Fruit fly (Drosophila melanogaster) whole organism, embryonic: ENCODE results near the gene CAH3.

Experiments
- CG10431 ChIP-seq: fragments of 200-800 bp; sonication (Bioruptor generic); optimal IDR thresholded peaks from 3 replicates; lab custom pipeline; 2018; ENCODE audit warnings: missing biosample characterization, mild to moderate bottlenecking, missing genetic modification characterization
- CG13775 ChIP-seq: fragments of 200-800 bp; sonication (Bioruptor generic); optimal IDR thresholded peaks from 3 replicates; lab custom pipeline; 2017; ENCODE audit warnings: missing biosample characterization, mild to moderate bottlenecking, missing genetic modification characterization
- CG14014 ChIP-seq: fragments of 200-800 bp; sonication (Bioruptor generic); IDR thresholded peaks from 2 replicates; pipeline ENCODE4 v1.3.6; 2022; ENCODE audit warnings: missing biosample characterization, missing genetic modification characterization
- CG14710 ChIP-seq: fragments of 200-800 bp; sonication (Bioruptor generic); optimal IDR thresholded peaks from 3 replicates; lab custom pipeline; 2019; ENCODE audit warnings: missing biosample characterization, mild to moderate bottlenecking, missing genetic modification characterization, moderate library complexity
- CG15601 ChIP-seq: fragments of 200-800 bp; sonication (Bioruptor generic); optimal IDR thresholded peaks from 3 replicates; lab custom pipeline; 2019; ENCODE audit warnings: missing biosample characterization, mild to moderate bottlenecking, missing genetic modification characterization, moderate library complexity
- CG1602 ChIP-seq: fragments of 200-800 bp; sonication (Bioruptor generic); optimal IDR thresholded peaks from 3 replicates; lab custom pipeline; 2016; ENCODE audit warnings: missing biosample characterization, missing genetic modification characterization
- CG17361 ChIP-seq: fragments of 200-800 bp; sonication (Bioruptor generic); IDR thresholded peaks from 3 replicates; pipeline ENCODE4 v1.3.6; 2022; ENCODE audit warnings: missing biosample characterization, missing genetic modification characterization
- CG18262 ChIP-seq: fragments of 200-800 bp; optimal IDR thresholded peaks from 3 replicates; lab custom pipeline; 2019; ENCODE audit warnings: missing biosample characterization, mild to moderate bottlenecking, missing genetic modification characterization, moderate library complexity
- CG2875 ChIP-seq: fragments of 200-800 bp; sonication (Bioruptor generic); optimal IDR thresholded peaks from 2 replicates; lab custom pipeline; 2017; ENCODE audit warnings: missing biosample characterization, mild to moderate bottlenecking, missing genetic modification characterization, missing genetic modification reagents
- CG31365 ChIP-seq: fragments of 200-800 bp; sonication (Bioruptor generic); optimal IDR thresholded peaks from 2 replicates; lab custom pipeline; 2018; ENCODE audit warnings: missing biosample characterization, mild to moderate bottlenecking, missing genetic modification characterization
- CG31441 ChIP-seq: fragments of 200-800 bp; sonication (Bioruptor generic); IDR thresholded peaks from 2 replicates; pipeline ENCODE4 v1.3.6; 2022; ENCODE audit warnings: missing biosample characterization, missing genetic modification characterization
- CG3995 ChIP-seq: fragments of 200-800 bp; sonication (Bioruptor generic); optimal IDR thresholded peaks from 3 replicates; lab custom pipeline; 2016; ENCODE audit warnings: missing biosample characterization, missing genetic modification characterization
- CG4617 ChIP-seq: fragments of 200-800 bp; sonication (Bioruptor generic); optimal IDR thresholded peaks from 3 replicates; lab custom pipeline; 2016; ENCODE audit warnings: missing biosample characterization, missing genetic modification characterization, borderline replicate concordance
- CG6854 ChIP-seq: fragments of 200-800 bp; sonication (Bioruptor generic); optimal IDR thresholded peaks from 3 replicates; lab custom pipeline; 2017; ENCODE audit warnings: missing biosample characterization, mild to moderate bottlenecking, missing genetic modification characterization
- CG7987 ChIP-seq: fragments of 200-800 bp; sonication (Bioruptor generic); optimal IDR thresholded peaks from 2 replicates; lab custom pipeline; 2018; ENCODE audit warnings: missing biosample characterization, mild to moderate bottlenecking, missing genetic modification characterization, moderate library complexity
- CG8359 ChIP-seq: fragments of 200-800 bp; sonication (Bioruptor generic); optimal IDR thresholded peaks from 2 replicates; lab custom pipeline; 2017; ENCODE audit warnings: missing biosample characterization, mild to moderate bottlenecking, missing genetic modification characterization, borderline replicate concordance
- CG8478 ChIP-seq: fragments of >200 bp; optimal IDR thresholded peaks from 2 replicates; lab custom pipeline; 2018
- CoRest ChIP-seq: fragments of 200-800 bp; sonication (Bioruptor generic); optimal IDR thresholded peaks from 3 replicates; lab custom pipeline; 2018; ENCODE audit warnings: missing biosample characterization, mild to moderate bottlenecking, missing genetic modification characterization, moderate library complexity
- Dp ChIP-seq: fragments of 200-800 bp; sonication (Bioruptor generic); optimal IDR thresholded peaks from 2 replicates; lab custom pipeline; 2018; ENCODE audit warnings: missing biosample characterization, mild to moderate bottlenecking, missing genetic modification characterization, moderate library complexity
- Lhr ChIP-seq: fragments of 200-800 bp; sonication (Bioruptor generic); optimal IDR thresholded peaks from 3 replicates; lab custom pipeline; 2017; ENCODE audit warnings: mild to moderate bottlenecking, missing biosample characterization, missing genetic modification reagents, missing genetic modification characterization
- Med ChIP-seq: fragments of 200-800 bp; sonication (Bioruptor generic); peaks from one replicate; lab custom pipeline; 2016; ENCODE audit warnings: missing biosample characterization, missing genetic modification characterization, mild to moderate bottlenecking, inconsistent platforms, moderate library complexity
- Ptx1 ChIP-seq: fragments of 200-800 bp; sonication (Bioruptor generic); IDR thresholded peaks from 2 replicates; pipeline ENCODE4 v1.3.6; 2022; ENCODE audit warnings: missing biosample characterization, missing genetic modification characterization
- Taf1 ChIP-seq: fragments of 200-800 bp; sonication (Bioruptor generic); IDR thresholded peaks from 2 replicates; pipeline ENCODE4 v1.3.6; 2022; ENCODE audit warnings: missing biosample characterization, missing genetic modification characterization
- Xrp1 ChIP-seq: fragments of 200-800 bp; sonication (Bioruptor generic); IDR thresholded peaks from 2 replicates; pipeline ENCODE4 v1.3.6; 2022; ENCODE audit warnings: missing biosample characterization, missing genetic modification characterization
- bsh ChIP-seq, 2 experiments: fragments of 200-800 bp; sonication (Bioruptor generic); optimal IDR thresholded peaks; 2 replicates each; lab custom pipeline; 2017 to 2018; ENCODE audit warnings: mild to moderate bottlenecking in 2 of 2, missing biosample characterization in 2 of 2, missing genetic modification characterization in 2 of 2, moderate library complexity in 1 of 2
- dimm ChIP-seq: fragments of 200-800 bp; sonication (Bioruptor generic); IDR thresholded peaks from 2 replicates; pipeline ENCODE4 v1.3.6; 2022; ENCODE audit warnings: missing biosample characterization, missing genetic modification characterization
- eyg ChIP-seq: fragments of 200-800 bp; sonication (Bioruptor generic); optimal IDR thresholded peaks from 3 replicates; lab custom pipeline; 2016; ENCODE audit warnings: missing biosample characterization, missing genetic modification characterization
- fd96Cb ChIP-seq: fragments of 200-800 bp; sonication (Bioruptor generic); optimal IDR thresholded peaks from 2 replicates; lab custom pipeline; 2018; ENCODE audit warnings: missing biosample characterization, mild to moderate bottlenecking, missing genetic modification characterization, moderate library complexity
- gcm ChIP-seq: fragments of 200-800 bp; sonication (Bioruptor generic); optimal IDR thresholded peaks from 2 replicates; lab custom pipeline; 2019; ENCODE audit warnings: missing biosample characterization, mild to moderate bottlenecking, missing genetic modification characterization, moderate library complexity
- grn ChIP-seq: fragments of 200-800 bp; sonication (Bioruptor generic); optimal IDR thresholded peaks from 3 replicates; lab custom pipeline; 2017; ENCODE audit warnings: missing biosample characterization, missing genetic modification characterization
- ham ChIP-seq: fragments of 200-800 bp; sonication (Bioruptor generic); IDR thresholded peaks from 2 replicates; pipeline ENCODE4 v1.3.6; 2022; ENCODE audit warnings: missing biosample characterization, missing genetic modification characterization
- lola ChIP-seq, 3 experiments: fragments of >200 bp in 2 of 3; fragments of 200-800 bp in 1 of 3; sonication (Bioruptor generic) in 1 of 3; optimal IDR thresholded peaks; 2 replicates each; lab custom pipeline; 2017 to 2019; ENCODE audit warnings: missing biosample characterization in 3 of 3, missing genetic modification characterization in 3 of 3, mild to moderate bottlenecking in 1 of 3, moderate library complexity in 1 of 3
- luna ChIP-seq: fragments of 200-800 bp; sonication (Bioruptor generic); optimal IDR thresholded peaks from 2 replicates; lab custom pipeline; 2016; ENCODE audit warnings: missing biosample characterization, missing genetic modification characterization
- nmo ChIP-seq: fragments of 200-800 bp; sonication (Bioruptor generic); optimal IDR thresholded peaks from 2 replicates; lab custom pipeline; 2018; ENCODE audit warnings: missing biosample characterization, mild to moderate bottlenecking, missing genetic modification characterization, moderate library complexity
- oc ChIP-seq: fragments of 200-800 bp; sonication (Bioruptor generic); optimal IDR thresholded peaks from 2 replicates; lab custom pipeline; 2018; ENCODE audit warnings: missing biosample characterization, mild to moderate bottlenecking, missing genetic modification characterization, moderate library complexity
- pita ChIP-seq: fragments of 200-800 bp; sonication (Bioruptor generic); optimal IDR thresholded peaks from 2 replicates; lab custom pipeline; 2017; ENCODE audit warnings: missing biosample characterization, mild to moderate bottlenecking, missing genetic modification characterization
- prd ChIP-seq, 3 experiments: fragments of >200 bp in 2 of 3; fragments of 200-800 bp in 1 of 3; sonication (Bioruptor generic) in 1 of 3; optimal IDR thresholded peaks in 2 of 3; IDR thresholded peaks in 1 of 3; 2 replicates in 2 of 3; 3 replicates in 1 of 3; pipeline versions ENCODE4 v1.3.6 to Lab custom; 2017 to 2022; ENCODE audit warnings: missing biosample characterization in 1 of 3, missing genetic modification characterization in 1 of 3
- sens ChIP-seq: fragments of 200-800 bp; sonication (Bioruptor generic); peaks from one replicate; lab custom pipeline; 2016; ENCODE audit warnings: missing biosample characterization, missing genetic modification characterization
- sens-2 ChIP-seq: fragments of 200-800 bp; sonication (Bioruptor generic); IDR thresholded peaks from 2 replicates; pipeline ENCODE4 v1.3.6; 2022; ENCODE audit warnings: missing biosample characterization, missing genetic modification characterization
- sisA ChIP-seq: fragments of 200-800 bp; sonication (Bioruptor generic); IDR thresholded peaks from 2 replicates; pipeline ENCODE4 v1.3.6; 2022; ENCODE audit warnings: missing biosample characterization, missing genetic modification characterization
- ssp ChIP-seq: fragments of 200-800 bp; sonication (Bioruptor generic); IDR thresholded peaks from 2 replicates; pipeline ENCODE4 v1.3.6; 2022; ENCODE audit warnings: missing biosample characterization, missing genetic modification characterization
- stwl ChIP-seq: fragments of 200-800 bp; sonication (Bioruptor generic); optimal IDR thresholded peaks from 3 replicates; lab custom pipeline; 2018; ENCODE audit warnings: missing biosample characterization, mild to moderate bottlenecking, missing genetic modification characterization, moderate library complexity
- trem ChIP-seq: fragments of 200-800 bp; optimal IDR thresholded peaks from 3 replicates; lab custom pipeline; 2019; ENCODE audit warnings: missing biosample characterization, mild to moderate bottlenecking, missing genetic modification characterization, moderate library complexity
- zen2 ChIP-seq: fragments of 200-800 bp; sonication (Bioruptor generic); IDR thresholded peaks from 3 replicates; pipeline ENCODE4 v1.3.6; 2022; ENCODE audit warnings: missing biosample characterization, missing genetic modification characterization; ENCODE audit not compliant: partially characterized antibody
- zfh1 ChIP-seq: fragments of 200-800 bp; sonication (Bioruptor generic); IDR thresholded peaks from 3 replicates; pipeline ENCODE4 v1.3.6; 2022; ENCODE audit warnings: missing biosample characterization, missing genetic modification characterization

CAH3 gene

DNA sequence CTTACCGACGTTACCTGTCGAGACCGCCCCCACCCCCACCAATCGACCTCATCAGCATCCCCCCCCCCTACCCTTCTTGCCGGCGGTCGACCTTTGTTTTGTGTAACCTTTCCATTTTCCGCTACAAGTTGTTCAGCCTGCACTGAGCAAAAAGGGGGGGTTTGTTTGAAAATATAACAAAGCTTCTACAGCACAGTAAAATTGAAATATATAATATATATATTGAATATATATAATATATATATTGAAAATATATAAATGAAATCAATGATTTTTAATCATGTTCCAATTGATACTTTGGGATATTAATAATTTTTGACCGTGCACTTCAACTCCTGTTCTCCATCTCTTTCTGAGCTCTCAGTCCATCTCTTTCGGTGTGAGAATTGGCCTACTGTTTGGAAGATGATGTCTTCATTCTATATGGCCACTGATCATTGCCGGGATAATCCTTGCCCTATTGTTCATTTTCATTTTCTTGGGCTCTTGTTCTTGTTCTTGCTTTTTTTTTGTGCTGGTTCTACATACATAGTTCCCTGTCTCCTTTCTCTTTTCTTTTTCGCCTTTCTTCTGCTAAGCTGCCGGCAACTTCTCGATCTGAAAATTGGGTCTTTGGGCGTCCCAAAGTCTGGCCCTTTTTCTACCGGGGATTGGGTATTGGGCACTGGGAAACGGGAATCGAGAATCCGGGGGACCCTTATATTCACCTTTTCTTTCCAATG, 15.3 kb upstream of the CAH3 start (continued):
- TF ChIP-seq CG7987 (no peak), CoRest (tag; lab: Kevin White, UChicago) (peak; percentile 4), grn (no peak), luna (no peak), Xrp1 (GFP tag; lab: Robert Waterston, UW) (peak; percentile 54), prd (optimal IDR thresholded peaks at IDR 0.05; lab: Kevin White, UChicago) (no peak), prd (GFP tag; IDR thresholded peaks at IDR 0.05; lab: Robert Waterston, UW) (peak; percentile 43; the same call in 1 of the 3 replicates), CG10431 (GFP tag; lab: Kevin White, UChicago) (no peak), bsh (GFP tag; optimal IDR thresholded peaks at IDR 0.05; lab: Kevin White, UChicago) (peak in 1 of 2 experiments; percentile 18), CG3995 (GFP tag; lab: Kevin White, UChicago) (no peak), Lhr (GFP tag; lab: Kevin White, UChicago) (no peak)

DNA sequence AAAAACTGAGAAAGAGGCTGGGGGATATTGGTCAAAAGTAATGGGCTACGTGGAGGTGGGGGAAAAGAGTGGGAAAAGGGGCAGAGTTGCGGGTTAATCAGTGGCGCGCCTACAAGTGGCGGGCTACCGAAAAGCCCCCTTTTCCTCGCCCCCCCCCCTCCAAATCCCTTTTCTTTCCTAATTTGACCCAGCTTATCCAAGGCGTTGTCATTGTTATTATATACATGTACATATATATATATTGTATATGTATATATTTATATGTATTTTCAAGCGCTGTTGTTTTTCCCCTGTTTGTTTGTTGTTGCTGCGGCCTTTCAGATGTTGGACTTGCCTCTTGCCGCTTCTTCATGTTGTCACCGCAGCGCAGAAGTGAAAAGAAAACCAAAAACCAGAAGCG, 14.0 kb upstream of the CAH3 start:
- TF ChIP-seq ham (GFP tag; lab: Robert Waterston, UW): no peak
- TF ChIP-seq CG8478 (lab: Kevin White, UChicago): no peak
- TF ChIP-seq oc (tag; lab: Kevin White, UChicago): peak; percentile 90
- no peak for TF ChIP-seq CG1602 (GFP tag; lab: Kevin White, UChicago)

DNA sequence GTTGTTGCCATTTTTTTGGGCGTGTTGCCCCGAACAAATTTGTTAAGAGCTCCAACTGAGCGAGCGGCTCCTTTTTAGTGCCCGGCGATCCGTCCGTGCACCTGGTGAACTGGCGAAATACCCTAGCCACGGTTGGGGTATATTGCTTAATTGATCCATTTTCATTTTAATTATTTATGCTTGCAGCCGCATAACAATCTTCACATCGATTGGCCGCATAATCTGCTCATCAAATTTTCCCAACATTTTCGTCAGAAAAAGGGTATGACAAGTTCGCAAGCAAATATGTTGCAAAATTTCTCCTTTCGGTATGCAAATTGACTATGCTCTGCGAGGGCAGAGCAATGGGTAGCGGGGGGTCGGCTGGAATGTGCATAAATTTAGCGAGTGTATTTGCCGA, 13.3 kb upstream of the CAH3 start:
- no peak for TF ChIP-seq CG4617
- no peak for TF ChIP-seq Ptx1 (GFP tag; lab: Robert Waterston, UW)
- peak; percentile 3 for TF ChIP-seq Med
- 0 out of 3 replicates have a peak, but pooled peaks have one; percentile 21 for TF ChIP-seq zfh1 (GFP tag; lab: Robert Waterston, UW)
- TF ChIP-seq CG8359 (GFP tag; lab: Kevin White, UChicago): no peak
- peak; percentile 42 for TF ChIP-seq sens
- no peak for TF ChIP-seq gcm (GFP tag; lab: Kevin White, UChicago)

DNA sequence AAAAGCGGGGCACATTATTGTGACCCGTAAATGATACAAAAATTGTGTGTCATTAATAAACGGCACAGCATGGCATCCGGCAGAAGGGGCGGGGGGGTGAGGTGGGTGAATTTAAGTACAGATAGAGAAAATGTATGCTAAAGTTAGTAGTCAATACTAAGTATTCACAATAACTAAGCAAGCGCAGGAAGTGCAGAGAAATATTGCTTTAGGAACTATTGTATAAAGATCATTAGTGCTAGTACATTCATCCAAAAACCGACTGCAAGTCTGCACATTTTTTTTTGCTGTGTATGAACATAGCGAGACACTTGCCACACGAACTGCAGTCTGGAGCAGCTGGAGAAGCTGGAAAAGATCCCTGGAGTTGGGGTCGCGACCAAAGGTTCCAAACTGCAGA, 11.6 kb upstream of the CAH3 start:
- TF ChIP-seq fd96Cb (tag; lab: Kevin White, UChicago): peak; percentile 20
- TF ChIP-seq sens-2 (GFP tag; lab: Robert Waterston, UW): peak; percentile 14; the same call in 1 of the 2 replicates
- 0 out of 2 replicates have a peak, but pooled peaks have one; percentile 25 for TF ChIP-seq ssp (GFP tag; lab: Robert Waterston, UW)
- no peak for TF ChIP-seq CG15601 (tag; lab: Kevin White, UChicago)
- no peak for TF ChIP-seq dimm
- 0 out of 2 replicates have a peak, but pooled peaks have one; percentile 16 for TF ChIP-seq CG31441
- no peak for TF ChIP-seq pita (GFP tag; lab: Kevin White, UChicago)
- TF ChIP-seq lola (GFP tag; optimal IDR thresholded peaks at IDR 0.05; lab: Kevin White, UChicago): peak in 1 of 3 experiments; percentile 44
- TF ChIP-seq stwl (tag; lab: Kevin White, UChicago): no peak
- TF ChIP-seq CG18262 (tag; lab: Kevin White, UChicago): peak; percentile 27
- peak; percentile 44 for TF ChIP-seq sisA (GFP tag; lab: Robert Waterston, UW)
- TF ChIP-seq CG2875 (GFP tag; lab: Kevin White, UChicago): peak; percentile 11
- no peak for TF ChIP-seq CG6854
- no peak for TF ChIP-seq CG14014 (GFP tag; lab: Robert Waterston, UW)
- TF ChIP-seq CG17361: 0 out of 3 replicates have a peak, but pooled peaks have one; percentile 27
- TF ChIP-seq Dp (GFP tag; lab: Kevin White, UChicago): no peak
- TF ChIP-seq eyg: no peak
- TF ChIP-seq trem: no peak
- peak; percentile 21 for TF ChIP-seq CG14710 (tag; lab: Kevin White, UChicago)
- TF ChIP-seq nmo (GFP tag; lab: Kevin White, UChicago): peak; percentile 25
- no peak for TF ChIP-seq CG31365 (tag; lab: Kevin White, UChicago)
- no peak for TF ChIP-seq zen2 (GFP tag; lab: Robert Waterston, UW)
- no peak for TF ChIP-seq CG13775 (GFP tag; lab: Kevin White, UChicago)
- no peak for TF ChIP-seq Taf1 (GFP tag; lab: Robert Waterston, UW)
